Worm (Caenorhabditis elegans) whole organism, L4 larva: Measurements from ENCODE around the gene cyp-14A4.

Experiments
- F44E2.7 ChIP-seq: fragments of 200-800 bp; sonication (Bioruptor generic); IDR thresholded peaks from 2 replicates; pipeline ENCODE4 v2.1.2; 2022; ENCODE audit warnings: missing genetic modification characterization, missing compliant biosample characterization
- Y5F2A.4 ChIP-seq: fragments of 200-800 bp; sonication (Bioruptor generic); optimal IDR thresholded peaks from 2 replicates; lab custom pipeline; 2018; ENCODE audit warnings: mild to moderate bottlenecking, missing genetic modification characterization, missing compliant biosample characterization
- Y75B8A.6 ChIP-seq: fragments of 200-800 bp; sonication (Bioruptor generic); IDR thresholded peaks from 2 replicates; pipeline ENCODE4 v1.3.6; 2022; ENCODE audit warnings: missing genetic modification reagents, missing genetic modification characterization, missing compliant biosample characterization
- ZK337.2 ChIP-seq: fragments of 200-800 bp; sonication (Bioruptor generic); IDR thresholded peaks from 2 replicates; pipeline ENCODE4 v1.3.6; 2022; ENCODE audit warnings: missing genetic modification reagents, missing genetic modification characterization, missing compliant biosample characterization
- aha-1 ChIP-seq: fragments of 150-350 bp; peaks from one replicate; lab custom pipeline; 2014; ENCODE audit warnings: missing biosample characterization, missing genetic modification characterization
- ama-1 ChIP-seq: fragments of 150-350 bp; optimal IDR thresholded peaks from 2 replicates; lab custom pipeline; 2014; ENCODE audit warnings: inconsistent platforms, mixed read lengths
- ceh-20 ChIP-seq: fragments of 200-800 bp; sonication (Bioruptor generic); IDR thresholded peaks from 2 replicates; pipeline ENCODE4 v1.3.6; 2022; ENCODE audit warnings: missing genetic modification reagents, missing genetic modification characterization, missing compliant biosample characterization
- ceh-32 ChIP-seq: sonication (generic microtip); optimal IDR thresholded peaks from 2 replicates; lab custom pipeline; 2016; ENCODE audit warnings: mild to moderate bottlenecking, missing genetic modification characterization, missing compliant biosample characterization; ENCODE audit not compliant: poor library complexity
- ctbp-1 ChIP-seq: fragments of 200-800 bp; sonication (Bioruptor generic); IDR thresholded peaks from 2 replicates; pipeline ENCODE4 v1.3.6; 2022; ENCODE audit warnings: missing genetic modification reagents, missing genetic modification characterization, missing compliant biosample characterization
- daf-16 ChIP-seq, 3 experiments: sonication (generic microtip); optimal IDR thresholded peaks; 2 replicates each; lab custom pipeline; 2016 to 2017; ENCODE audit warnings: missing genetic modification characterization in 3 of 3, missing genetic modification reagents in 3 of 3, mild to moderate bottlenecking in 2 of 3, missing compliant biosample characterization in 2 of 3, missing biosample characterization in 1 of 3, moderate library complexity in 1 of 3
- dmd-6 ChIP-seq: fragments of 200-800 bp; sonication (Bioruptor generic); IDR thresholded peaks from 2 replicates; pipeline ENCODE4 v1.3.6; 2022; ENCODE audit warnings: missing genetic modification reagents, missing genetic modification characterization, missing compliant biosample characterization
- dmd-8 ChIP-seq: fragments of 200-800 bp; sonication (Bioruptor generic); IDR thresholded peaks from 2 replicates; pipeline ENCODE4 v1.3.6; 2022; ENCODE audit warnings: missing genetic modification characterization, missing compliant biosample characterization
- dpl-1 ChIP-seq: fragments of 150-350 bp; optimal IDR thresholded peaks from 2 replicates; lab custom pipeline; 2014; ENCODE audit warnings: missing biosample characterization, missing genetic modification reagents, missing genetic modification characterization
- dve-1 ChIP-seq: sonication (generic microtip); optimal IDR thresholded peaks from 2 replicates; lab custom pipeline; 2017; ENCODE audit warnings: antibody characterized with exemption, mild to moderate bottlenecking, missing genetic modification characterization, missing compliant biosample characterization; ENCODE audit not compliant: insufficient read depth
- hif-1 ChIP-seq, 2 experiments: sonication (generic microtip); optimal IDR thresholded peaks; 2 replicates each; lab custom pipeline; 2016 to 2017; ENCODE audit warnings: missing compliant biosample characterization in 2 of 2, missing genetic modification characterization in 2 of 2, missing genetic modification reagents in 2 of 2, missing genotype in 2 of 2, mild to moderate bottlenecking in 1 of 2
- hlh-11 ChIP-seq: fragments of 200-800 bp; sonication (Bioruptor generic); optimal IDR thresholded peaks from 2 replicates; lab custom pipeline; 2018; ENCODE audit warnings: mild to moderate bottlenecking, missing genetic modification characterization, missing compliant biosample characterization
- hlh-30 ChIP-seq: sonication (generic microtip); optimal IDR thresholded peaks from 2 replicates; lab custom pipeline; 2017; ENCODE audit warnings: antibody characterized with exemption, mild to moderate bottlenecking, missing genetic modification characterization, missing compliant biosample characterization; ENCODE audit not compliant: insufficient read depth
- hmg-1.1 ChIP-seq: fragments of 200-800 bp; sonication (Bioruptor generic); IDR thresholded peaks from 2 replicates; pipeline ENCODE4 v1.3.6; 2022; ENCODE audit warnings: missing genetic modification reagents, missing genetic modification characterization, missing compliant biosample characterization
- lin-1 ChIP-seq: fragments of 200-800 bp; sonication (Bioruptor generic); IDR thresholded peaks from 2 replicates; pipeline ENCODE4 v1.3.6; 2022; ENCODE audit warnings: missing genetic modification reagents, missing genetic modification characterization, missing compliant biosample characterization
- lin-13 ChIP-seq: fragments of 150-350 bp; optimal IDR thresholded peaks from 2 replicates; lab custom pipeline; 2014; ENCODE audit warnings: missing biosample characterization, missing genetic modification reagents, missing genetic modification characterization
- lin-38 ChIP-seq: fragments of 200-800 bp; sonication (Bioruptor generic); IDR thresholded peaks from 2 replicates; pipeline ENCODE4 v1.3.6; 2022; ENCODE audit warnings: missing genetic modification reagents, missing genetic modification characterization, missing compliant biosample characterization
- lin-39 ChIP-seq: fragments of 150-350 bp; optimal IDR thresholded peaks from 2 replicates; lab custom pipeline; 2014; ENCODE audit warnings: missing biosample characterization, missing genetic modification reagents, missing genetic modification characterization
- lsy-2 ChIP-seq, 2 experiments: fragments of 150-350 bp in 1 of 2; sonication (generic microtip) in 1 of 2; optimal IDR thresholded peaks; 2 replicates each; lab custom pipeline; 2014 to 2017; ENCODE audit warnings: missing biosample characterization in 2 of 2, missing genetic modification characterization in 2 of 2
- mdl-1 ChIP-seq, 2 experiments: fragments of 150-350 bp in 1 of 2; sonication (generic microtip) in 1 of 2; optimal IDR thresholded peaks; 2 replicates each; lab custom pipeline; 2014 to 2017; ENCODE audit warnings: missing biosample characterization in 2 of 2, missing genetic modification characterization in 2 of 2
- mep-1 ChIP-seq: fragments of 150-350 bp; sonication (generic microtip); optimal IDR thresholded peaks from 3 replicates; lab custom pipeline; 2014; ENCODE audit warnings: missing biosample characterization, missing genetic modification characterization
- mes-2 ChIP-seq: sonication (generic microtip); optimal IDR thresholded peaks from 2 replicates; lab custom pipeline; 2016; ENCODE audit warnings: missing genotype, mild to moderate bottlenecking, missing genetic modification characterization, missing compliant biosample characterization; ENCODE audit not compliant: poor library complexity, severe bottlenecking
- mxl-2 ChIP-seq: fragments of 200-800 bp; sonication (Bioruptor generic); conservative IDR thresholded peaks from 2 replicates; pipeline ENCODE4 v1.3.6; 2022; ENCODE audit warnings: missing genetic modification reagents, missing genetic modification characterization, missing compliant biosample characterization
- mxl-3 ChIP-seq: fragments of 200-800 bp; sonication (Bioruptor generic); optimal IDR thresholded peaks from 2 replicates; lab custom pipeline; 2018; ENCODE audit warnings: mild to moderate bottlenecking, missing genetic modification characterization, missing compliant biosample characterization
- nhr-102 ChIP-seq: sonication (generic microtip); optimal IDR thresholded peaks from 2 replicates; lab custom pipeline; 2016; ENCODE audit warnings: mild to moderate bottlenecking, missing genetic modification characterization, moderate library complexity, missing compliant biosample characterization
- nhr-11 ChIP-seq: fragments of 150-350 bp; optimal IDR thresholded peaks from 2 replicates; lab custom pipeline; 2014; ENCODE audit warnings: missing biosample characterization, missing genetic modification characterization
- nhr-28 ChIP-seq: fragments of 150-350 bp; optimal IDR thresholded peaks from 2 replicates; lab custom pipeline; 2014; ENCODE audit warnings: missing biosample characterization, missing genetic modification characterization
- nhr-42 ChIP-seq: fragments of 200-800 bp; sonication (Bioruptor generic); IDR thresholded peaks from 2 replicates; pipeline ENCODE4 v1.3.6; 2022; ENCODE audit warnings: missing genetic modification characterization, missing compliant biosample characterization
- nhr-48 ChIP-seq: sonication (generic microtip); optimal IDR thresholded peaks from 2 replicates; lab custom pipeline; 2016; ENCODE audit warnings: mild to moderate bottlenecking, missing genetic modification characterization, missing compliant biosample characterization
- nhr-6 ChIP-seq: fragments of 150-350 bp; optimal IDR thresholded peaks from 2 replicates; lab custom pipeline; 2014; ENCODE audit warnings: missing biosample characterization, missing genetic modification characterization
- nhr-76 ChIP-seq: fragments of 150-350 bp; optimal IDR thresholded peaks from 2 replicates; lab custom pipeline; 2014; ENCODE audit warnings: missing biosample characterization, missing genetic modification characterization
- php-3 ChIP-seq: fragments of 200-800 bp; sonication (Bioruptor generic); IDR thresholded peaks from 2 replicates; pipeline ENCODE4 v1.3.6; 2022; ENCODE audit warnings: missing genetic modification reagents, missing genetic modification characterization, missing compliant biosample characterization
- pqm-1 ChIP-seq: sonication (generic microtip); optimal IDR thresholded peaks from 2 replicates; lab custom pipeline; 2017; ENCODE audit warnings: missing biosample characterization, missing genetic modification characterization
- rbr-2 ChIP-seq: sonication (generic microtip); optimal IDR thresholded peaks from 2 replicates; lab custom pipeline; 2016; ENCODE audit warnings: missing genotype, missing genetic modification characterization, missing compliant biosample characterization
- snpc-4 ChIP-seq: fragments of 150-350 bp; optimal IDR thresholded peaks from 2 replicates; lab custom pipeline; 2014; ENCODE audit warnings: missing biosample characterization, missing genetic modification characterization
- tag-97 ChIP-seq: fragments of 200-800 bp; sonication (Bioruptor generic); IDR thresholded peaks from 2 replicates; pipeline ENCODE4 v1.3.6; 2022; ENCODE audit warnings: missing genetic modification characterization, missing compliant biosample characterization
- tra-1 ChIP-seq: fragments of 200-800 bp; sonication (Bioruptor generic); IDR thresholded peaks from 2 replicates; pipeline ENCODE4 v1.3.6; 2022; ENCODE audit warnings: missing genetic modification reagents, missing genetic modification characterization, missing compliant biosample characterization
- unc-39 ChIP-seq: sonication (generic microtip); optimal IDR thresholded peaks from 2 replicates; lab custom pipeline; 2017; ENCODE audit warnings: missing biosample characterization, missing genetic modification characterization
- unc-62 ChIP-seq, 3 experiments: fragments of 150-350 bp in 1 of 3; sonication (generic microtip); optimal IDR thresholded peaks in 2 of 3; peaks in 1 of 3; 1 replicate in 1 of 3; 2 replicates in 2 of 3; lab custom pipeline; 2014 to 2017; ENCODE audit warnings: missing biosample characterization in 3 of 3, missing genetic modification characterization in 3 of 3, missing genetic modification reagents in 3 of 3, missing genotype in 1 of 3
- vab-7 ChIP-seq: fragments of 200-800 bp; sonication (Bioruptor generic); IDR thresholded peaks from 2 replicates; pipeline ENCODE4 v1.3.6; 2022; ENCODE audit warnings: missing genetic modification reagents, missing genetic modification characterization, missing compliant biosample characterization
- ztf-7 ChIP-seq: fragments of 150-350 bp; optimal IDR thresholded peaks from 2 replicates; lab custom pipeline; 2014; ENCODE audit warnings: missing biosample characterization, missing genetic modification characterization

The cyp-14A4 gene

ce11 chrX:13284091-13284490 is at the start of gene cyp-14A4:
TSS of gene cyp-14A4 (minus strand) at chrX:13284197.
- TF ChIP-seq nhr-102 (no peak), daf-16 (GFP tag; optimal IDR thresholded peaks at IDR 0.05; lab: Kevin White, UChicago) (no peak), daf-16 (tag; optimal IDR thresholded peaks at IDR 0.05; lab: Kevin White, UChicago) (peak; percentile 91), nhr-28 (tag; lab: Kevin White, UChicago) (peak; percentile 38)

ce11 chrX:13331386-13331785 is 47.4 kb upstream of the cyp-14A4 start, which contains the start of gene sir-2.3:
TSS of gene sir-2.3 (plus strand) at chrX:13331686.
- peak; percentile 40 for TF ChIP-seq aha-1 (tag; lab: Kevin White, UChicago)
- no peak for TF ChIP-seq nhr-28 (tag; lab: Kevin White, UChicago)

ce11 chrX:13328868-13329267 is 44.9 kb upstream of the cyp-14A4 start:
- TF ChIP-seq rbr-2 (tag; lab: Kevin White, UChicago), result peak; percentile 35
- no peak for TF ChIP-seq nhr-76 (tag; lab: Kevin White, UChicago)
- 0 out of 2 replicates have a peak, but pooled peaks have one; percentile 52 for TF ChIP-seq lin-1
- TF ChIP-seq Y75B8A.6 (GFP tag; lab: Robert Waterston, UW), result no peak
- 0 out of 2 replicates have a peak, but pooled peaks have one; percentile 19 for TF ChIP-seq ctbp-1 (GFP tag; lab: Robert Waterston, UW)
- TF ChIP-seq mdl-1 (tag; optimal IDR thresholded peaks at IDR 0.05; lab: Kevin White, UChicago), result peak; percentile 43 to 89
- peak; percentile 37 for TF ChIP-seq lin-39 (tag; lab: Kevin White, UChicago)
- peak; percentile 92 for TF ChIP-seq hlh-11 (tag; lab: Kevin White, UChicago)
- TF ChIP-seq mxl-3 (GFP tag; lab: Kevin White, UChicago), result peak; percentile 69
- TF ChIP-seq unc-62 (GFP tag; optimal IDR thresholded peaks at IDR 0.05 in 1 of 2; lab: Kevin White, UChicago), result peak in 1 of 2 experiments; percentile 99
- TF ChIP-seq unc-62 (tag; optimal IDR thresholded peaks at IDR 0.05; lab: Kevin White, UChicago), result no peak
- peak; percentile 72 for TF ChIP-seq ceh-20 (GFP tag; lab: Robert Waterston, UW)
- TF ChIP-seq tag-97, result no peak
- peak; percentile 58 for TF ChIP-seq lin-13
- peak; percentile 86 for TF ChIP-seq dmd-6 (GFP tag; lab: Robert Waterston, UW)
- peak; percentile 88 for TF ChIP-seq mep-1 (tag; lab: Kevin White, UChicago)
- TF ChIP-seq pqm-1 (tag; lab: Kevin White, UChicago), result peak; percentile 11
- TF ChIP-seq hif-1 (tag; optimal IDR thresholded peaks at IDR 0.05; lab: Kevin White, UChicago), result peak in 1 of 2 experiments; percentile 65
- peak; percentile 39; the same call in 1 of the 2 replicates for TF ChIP-seq hmg-1.1
- TF ChIP-seq snpc-4 (tag; lab: Kevin White, UChicago), result no peak
- TF ChIP-seq nhr-48 (tag; lab: Kevin White, UChicago), result peak; percentile 60
- no peak for TF ChIP-seq vab-7 (GFP tag; lab: Robert Waterston, UW)
- TF ChIP-seq nhr-6 (tag; lab: Kevin White, UChicago), result peak; percentile 67
- peak; percentile 92 for TF ChIP-seq nhr-28 (tag; lab: Kevin White, UChicago)
- TF ChIP-seq dmd-8 (GFP tag; lab: Robert Waterston, UW), result no peak
- TF ChIP-seq ZK337.2 (GFP tag; lab: Robert Waterston, UW), result no peak
- peak; percentile 81 for TF ChIP-seq lin-38 (GFP tag; lab: Robert Waterston, UW)
- peak; percentile 80 for TF ChIP-seq dve-1 (tag; lab: Kevin White, UChicago)
- TF ChIP-seq ama-1 (lab: Kevin White, UChicago), result no peak
- TF ChIP-seq ceh-32 (tag; lab: Kevin White, UChicago), result no peak
- TF ChIP-seq mes-2 (tag; lab: Kevin White, UChicago), result peak; percentile 69
- no peak for TF ChIP-seq daf-16 (GFP tag; optimal IDR thresholded peaks at IDR 0.05; lab: Kevin White, UChicago)
- TF ChIP-seq daf-16 (tag; optimal IDR thresholded peaks at IDR 0.05; lab: Kevin White, UChicago), result peak; percentile 30
- TF ChIP-seq ztf-7 (tag; lab: Kevin White, UChicago), result peak; percentile 34
- TF ChIP-seq nhr-42, result no peak
- peak; percentile 96 for TF ChIP-seq hlh-30
- TF ChIP-seq aha-1 (tag; lab: Kevin White, UChicago), result peak; percentile 49
- TF ChIP-seq Y5F2A.4, result no peak
- peak; percentile 85 for TF ChIP-seq mxl-2 (GFP tag; lab: Robert Waterston, UW)
- TF ChIP-seq dpl-1, result peak; percentile 45
- peak in 1 of 2 experiments; percentile 74 for TF ChIP-seq lsy-2 (tag; optimal IDR thresholded peaks at IDR 0.05; lab: Kevin White, UChicago)
- TF ChIP-seq nhr-11, result peak; percentile 87
- TF ChIP-seq F44E2.7 (GFP tag; lab: Robert Waterston, UW), result no peak
- peak; percentile 73 for TF ChIP-seq php-3 (GFP tag; lab: Robert Waterston, UW)
- peak; percentile 29; the same call in 1 of the 2 replicates for TF ChIP-seq tra-1 (GFP tag; lab: Robert Waterston, UW)
- no peak for TF ChIP-seq unc-39 (tag; lab: Kevin White, UChicago)
